Fruit fly (Drosophila melanogaster) whole organism: Measurements from ENCODE around the gene CG31730.

Experiments
- CG8478 ChIP-seq: fragments of >200 bp; optimal IDR thresholded peaks from 2 replicates; lab custom pipeline; 2018; ENCODE audit warnings: inconsistent platforms
- Dll ChIP-seq: fragments of >200 bp; optimal IDR thresholded peaks from 2 replicates; lab custom pipeline; 2017
- EcR ChIP-seq, 2 experiments: fragments of >200 bp; optimal IDR thresholded peaks; 2 replicates each; lab custom pipeline; 2017; ENCODE audit warnings: missing biosample characterization in 2 of 2, missing genetic modification characterization in 2 of 2, missing genetic modification reagents in 2 of 2
- pan ChIP-seq: fragments of >200 bp; optimal IDR thresholded peaks from 2 replicates; lab custom pipeline; 2017
- psq ChIP-seq: fragments of >200 bp; optimal IDR thresholded peaks from 2 replicates; lab custom pipeline; 2017
- usp ChIP-seq: fragments of >200 bp; optimal IDR thresholded peaks from 2 replicates; lab custom pipeline; 2017; ENCODE audit warnings: missing biosample characterization, missing genetic modification characterization, mixed read lengths

DNA sequence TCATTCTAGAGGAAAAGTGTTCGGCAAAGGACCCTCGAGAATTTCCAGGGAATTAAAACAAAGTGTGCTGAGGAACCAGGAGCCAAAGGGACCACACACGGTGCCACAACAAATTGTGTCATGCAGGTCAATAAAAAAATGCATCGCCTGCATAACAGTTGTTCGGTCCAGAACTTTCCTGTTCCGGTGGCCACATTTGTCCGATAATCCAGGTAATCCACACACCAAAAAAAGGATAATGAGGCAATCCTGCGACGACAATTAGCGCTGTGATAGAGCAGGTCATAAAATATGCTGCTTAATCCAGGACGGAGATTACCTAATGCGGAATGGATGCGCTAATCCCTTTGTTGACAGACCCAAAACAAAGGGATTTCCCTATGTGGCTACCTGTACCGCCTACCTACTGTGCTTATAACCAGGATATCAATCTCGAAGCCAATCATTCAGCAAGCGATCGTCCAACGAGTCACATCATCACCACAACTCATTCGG, 30.1 kb downstream of the CG31730 start, which contains the start of gene CG16815:
- TF ChIP-seq pan (lab: Kevin White, UChicago), result no peak
- TF ChIP-seq EcR (GFP tag; optimal IDR thresholded peaks at IDR 0.05; lab: Kevin White, UChicago), result no peak
- no peak for TF ChIP-seq Dll
- TF ChIP-seq psq, result no peak
- TF ChIP-seq usp, result no peak
- TF ChIP-seq CG8478 (lab: Kevin White, UChicago), result no peak
